Worm (Caenorhabditis elegans) whole organism, midembryonic: ENCODE results near the gene clec-130.

ENCODE experiments used
- T22C8.4 ChIP-seq: fragments of 200-800 bp; sonication (Bioruptor generic); IDR thresholded peaks from 2 replicates; pipeline ENCODE4 v1.3.6; 2022; ENCODE audit warnings: missing genetic modification characterization, missing compliant biosample characterization
- cog-1 ChIP-seq: sonication (generic microtip); optimal IDR thresholded peaks from 2 replicates; lab custom pipeline; 2016; ENCODE audit warnings: missing genetic modification characterization, missing compliant biosample characterization
- flt-1 ChIP-seq: fragments of 200-800 bp; sonication (Bioruptor generic); IDR thresholded peaks from 2 replicates; pipeline ENCODE4 v1.3.6; 2022; ENCODE audit warnings: missing genetic modification characterization, missing compliant biosample characterization
- klf-2 ChIP-seq: fragments of 200-800 bp; sonication (Bioruptor generic); conservative IDR thresholded peaks from 2 replicates; pipeline ENCODE4 v1.3.6; 2022; ENCODE audit warnings: missing genetic modification reagents, missing genetic modification characterization, missing compliant biosample characterization
- med-1 ChIP-seq: sonication (generic microtip); optimal IDR thresholded peaks from 2 replicates; lab custom pipeline; 2017; ENCODE audit warnings: missing genetic modification characterization, mild to moderate bottlenecking, missing compliant biosample characterization, antibody characterized with exemption, missing genetic modification reagents; ENCODE audit not compliant: insufficient read depth
- ref-1 ChIP-seq: fragments of 200-800 bp; sonication (Bioruptor generic); conservative IDR thresholded peaks from 2 replicates; pipeline ENCODE4 v1.3.6; 2022; ENCODE audit warnings: missing genetic modification reagents, missing genetic modification characterization, missing compliant biosample characterization
- tab-1 ChIP-seq: fragments of 200-800 bp; sonication (Bioruptor generic); IDR thresholded peaks from 2 replicates; pipeline ENCODE4 v1.3.6; 2022; ENCODE audit warnings: missing genetic modification characterization, missing compliant biosample characterization
- ztf-23 ChIP-seq: fragments of 200-800 bp; sonication (Bioruptor generic); IDR thresholded peaks from 2 replicates; pipeline ENCODE4 v1.3.6; 2022; ENCODE audit warnings: missing genetic modification reagents, missing genetic modification characterization, missing compliant biosample characterization
- ztf-29 ChIP-seq: fragments of 200-800 bp; sonication (Bioruptor generic); IDR thresholded peaks from 2 replicates; pipeline ENCODE4 v1.3.6; 2022; ENCODE audit warnings: missing genetic modification reagents, missing genetic modification characterization, missing compliant biosample characterization

DNA sequence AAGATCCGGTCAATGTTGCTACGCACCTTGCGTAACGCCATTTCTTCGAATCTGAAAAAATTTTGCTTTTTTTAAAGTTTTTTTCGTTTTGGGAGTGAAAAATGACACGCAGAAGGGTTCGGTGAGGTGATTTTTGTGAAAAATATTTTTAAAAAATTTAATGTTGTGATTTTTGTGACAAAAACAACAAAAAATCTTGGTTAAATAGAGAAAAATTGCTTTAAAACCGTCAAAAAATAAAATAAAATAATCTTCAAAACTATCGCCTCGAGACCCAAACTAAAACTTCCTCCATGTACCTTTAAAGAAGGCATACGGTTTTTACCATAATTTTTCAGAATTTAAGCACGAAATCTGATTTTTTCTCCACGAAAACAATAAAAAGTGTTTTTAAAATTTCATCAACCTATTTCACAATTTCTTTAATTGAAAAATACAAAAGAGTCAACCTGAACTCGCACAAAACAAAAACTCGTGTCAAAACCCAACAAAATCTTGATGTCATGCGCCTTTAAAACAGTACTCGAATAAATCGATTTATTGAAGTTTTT lies 26.9 kb upstream of the clec-130 start, which contains the start of gene apd-3:
- TF ChIP-seq cog-1 (tag; lab: Kevin White, UChicago) (no peak), tab-1 (no peak), ztf-29 (no peak), T22C8.4 (GFP tag; lab: Robert Waterston, UW) (no peak), ref-1 (GFP tag; lab: Robert Waterston, UW) (no peak), flt-1 (GFP tag; lab: Robert Waterston, UW) (no peak), med-1 (no peak), klf-2 (GFP tag; lab: Robert Waterston, UW) (no peak), ztf-23 (GFP tag; lab: Robert Waterston, UW) (no peak)
